Worm (Caenorhabditis elegans) whole organism, mixed stage, embryonic: ENCODE results near the gene C06E4.2.

ENCODE experiments used
- M03D4.4 ChIP-seq: sonication (generic microtip); optimal IDR thresholded peaks from 2 replicates; lab custom pipeline; 2017; ENCODE audit warnings: mild to moderate bottlenecking, missing genetic modification characterization, missing compliant biosample characterization
- bed-3 ChIP-seq: fragments of 200-800 bp; sonication (Bioruptor generic); optimal IDR thresholded peaks from 3 replicates; lab custom pipeline; 2018; ENCODE audit warnings: mild to moderate bottlenecking, missing genetic modification characterization, moderate library complexity, missing compliant biosample characterization
- blmp-1 ChIP-seq: fragments of 150-350 bp; optimal IDR thresholded peaks from 2 replicates; lab custom pipeline; 2014; ENCODE audit warnings: missing biosample characterization, missing genetic modification characterization
- ceh-39 ChIP-seq: fragments of 150-350 bp; optimal IDR thresholded peaks from 2 replicates; lab custom pipeline; 2014; ENCODE audit warnings: missing biosample characterization, missing genetic modification characterization
- ceh-43 ChIP-seq: fragments of 200-800 bp; sonication (Bioruptor generic); optimal IDR thresholded peaks from 2 replicates; lab custom pipeline; 2018; ENCODE audit warnings: mild to moderate bottlenecking, missing genetic modification characterization, moderate library complexity, missing compliant biosample characterization
- ceh-83 ChIP-seq: fragments of 200-800 bp; sonication (Bioruptor generic); optimal IDR thresholded peaks from 2 replicates; lab custom pipeline; 2018; ENCODE audit warnings: mild to moderate bottlenecking, missing genetic modification characterization, missing compliant biosample characterization
- ces-1 ChIP-seq: fragments of 150-350 bp; optimal IDR thresholded peaks from 2 replicates; lab custom pipeline; 2014; ENCODE audit warnings: missing biosample characterization, missing genetic modification reagents, missing genetic modification characterization
- drap-1 ChIP-seq: fragments of 200-800 bp; sonication (Bioruptor generic); optimal IDR thresholded peaks from 3 replicates; lab custom pipeline; 2018; ENCODE audit warnings: mild to moderate bottlenecking, missing genetic modification characterization, missing compliant biosample characterization
- elt-1 ChIP-seq: sonication (generic microtip); optimal IDR thresholded peaks from 2 replicates; lab custom pipeline; 2017; ENCODE audit warnings: missing genetic modification characterization, mild to moderate bottlenecking, missing compliant biosample characterization, antibody characterized with exemption, moderate library complexity, borderline replicate concordance; ENCODE audit not compliant: insufficient read depth
- elt-3 ChIP-seq: fragments of 150-350 bp; optimal IDR thresholded peaks from 2 replicates; lab custom pipeline; 2014; ENCODE audit warnings: missing biosample characterization, missing genetic modification characterization
- flh-1 ChIP-seq: fragments of 200-800 bp; sonication (Bioruptor generic); optimal IDR thresholded peaks from 2 replicates; lab custom pipeline; 2018; ENCODE audit warnings: mild to moderate bottlenecking, missing genetic modification characterization, moderate library complexity, missing compliant biosample characterization
- ham-2 ChIP-seq: fragments of 200-800 bp; sonication (Bioruptor generic); optimal IDR thresholded peaks from 2 replicates; lab custom pipeline; 2018; ENCODE audit warnings: mild to moderate bottlenecking, missing genetic modification characterization, missing compliant biosample characterization
- hlh-1 ChIP-seq: fragments of 150-350 bp; optimal IDR thresholded peaks from 2 replicates; lab custom pipeline; 2014; ENCODE audit warnings: missing biosample characterization, missing genetic modification reagents, missing genetic modification characterization
- lin-13 ChIP-seq: fragments of 150-350 bp; optimal IDR thresholded peaks from 2 replicates; lab custom pipeline; 2014; ENCODE audit warnings: missing biosample characterization, missing genetic modification characterization
- lin-32 ChIP-seq: fragments of 200-800 bp; sonication (Bioruptor generic); optimal IDR thresholded peaks from 2 replicates; lab custom pipeline; 2018; ENCODE audit warnings: mild to moderate bottlenecking, missing genetic modification characterization, missing compliant biosample characterization
- lsy-2 ChIP-seq: fragments of 150-350 bp; optimal IDR thresholded peaks from 2 replicates; lab custom pipeline; 2014; ENCODE audit warnings: missing biosample characterization, missing genetic modification characterization
- mab-5 ChIP-seq: fragments of 150-350 bp; optimal IDR thresholded peaks from 2 replicates; lab custom pipeline; 2014; ENCODE audit warnings: missing biosample characterization, missing genetic modification characterization
- mep-1 ChIP-seq: fragments of 150-350 bp; optimal IDR thresholded peaks from 2 replicates; lab custom pipeline; 2017; ENCODE audit warnings: missing biosample characterization, missing genetic modification reagents, missing genetic modification characterization, inconsistent platforms
- mls-2 ChIP-seq: sonication (generic microtip); optimal IDR thresholded peaks from 2 replicates; lab custom pipeline; 2016; ENCODE audit warnings: mild to moderate bottlenecking, missing genetic modification characterization, moderate library complexity, missing compliant biosample characterization
- nhr-237 ChIP-seq: fragments of 150-350 bp; optimal IDR thresholded peaks from 2 replicates; lab custom pipeline; 2014; ENCODE audit warnings: missing biosample characterization, missing genetic modification characterization
- nhr-76 ChIP-seq: sonication (generic microtip); optimal IDR thresholded peaks from 2 replicates; lab custom pipeline; 2017; ENCODE audit warnings: missing biosample characterization, missing genetic modification characterization
- pha-4 ChIP-seq: fragments of 150-350 bp; optimal IDR thresholded peaks from 2 replicates; lab custom pipeline; 2018; ENCODE audit warnings: missing biosample characterization, missing genetic modification reagents, missing genetic modification characterization
- sem-2 ChIP-seq: fragments of 200-800 bp; sonication (Bioruptor generic); optimal IDR thresholded peaks from 2 replicates; lab custom pipeline; 2018; ENCODE audit warnings: mild to moderate bottlenecking, missing genetic modification characterization, missing compliant biosample characterization
- snpc-4 ChIP-seq: fragments of 150-350 bp; optimal IDR thresholded peaks from 2 replicates; lab custom pipeline; 2014; ENCODE audit warnings: missing biosample characterization, missing genetic modification characterization
- sptf-1 ChIP-seq: sonication (generic microtip); optimal IDR thresholded peaks from 2 replicates; lab custom pipeline; 2017; ENCODE audit warnings: mild to moderate bottlenecking, missing genetic modification characterization, moderate library complexity, missing compliant biosample characterization
- unc-120 ChIP-seq: sonication (generic microtip); optimal IDR thresholded peaks from 2 replicates; lab custom pipeline; 2017; ENCODE audit warnings: missing genetic modification characterization, missing compliant biosample characterization; ENCODE audit not compliant: poor library complexity, severe bottlenecking
- unc-62 ChIP-seq: fragments of 150-350 bp; optimal IDR thresholded peaks from 2 replicates; lab custom pipeline; 2014; ENCODE audit warnings: missing biosample characterization, missing genetic modification reagents, missing genetic modification characterization
- ztf-11 ChIP-seq: fragments of 150-350 bp; optimal IDR thresholded peaks from 2 replicates; lab custom pipeline; 2014; ENCODE audit warnings: missing biosample characterization, missing genetic modification characterization

C06E4.2 gene

ce11 chrIV:7276661-7277060 lies at the start of gene C06E4.2:
Gene C06E4.2 (plus strand): TSS chrIV:7276961.
- TF ChIP-seq unc-120 (tag; lab: Kevin White, UChicago): no peak
- TF ChIP-seq nhr-237 (tag; lab: Kevin White, UChicago): no peak
- no peak for TF ChIP-seq flh-1 (GFP tag; lab: Kevin White, UChicago)
- TF ChIP-seq ztf-11 (tag; lab: Kevin White, UChicago): no peak
- TF ChIP-seq drap-1 (GFP tag; lab: Kevin White, UChicago): no peak

- TF ChIP-seq unc-120 (tag; lab: Kevin White, UChicago): no peak
- no peak for TF ChIP-seq ceh-43 (GFP tag; lab: Kevin White, UChicago)
Measured at ce11 chrIV:7227072-7227471, 49.7 kb upstream of the C06E4.2 start, which contains the start of gene R13A1.10. Gene R13A1.10 (minus strand): TSS chrIV:7227172.

ce11 chrIV:7228208-7228607 lies 48.6 kb upstream of the C06E4.2 start, which contains the start of gene D2024.5:
Gene D2024.5 (minus strand): TSS chrIV:7228308.
- TF ChIP-seq ceh-83 (no peak), unc-120 (tag; lab: Kevin White, UChicago) (no peak), ham-2 (GFP tag; lab: Kevin White, UChicago) (no peak), elt-1 (tag; lab: Kevin White, UChicago) (no peak), ceh-43 (GFP tag; lab: Kevin White, UChicago) (no peak), lin-13 (tag; lab: Kevin White, UChicago) (no peak), ceh-39 (tag; lab: Kevin White, UChicago) (no peak), M03D4.4 (tag; lab: Kevin White, UChicago) (no peak), sptf-1 (no peak), lin-32 (GFP tag; lab: Kevin White, UChicago) (no peak), ztf-11 (tag; lab: Kevin White, UChicago) (no peak), bed-3 (GFP tag; lab: Kevin White, UChicago) (no peak), snpc-4 (tag; lab: Kevin White, UChicago) (no peak)

ce11 chrIV:7230198-7230597 lies 46.6 kb upstream of the C06E4.2 start, which contains the start of gene cap-1:
Gene cap-1 (minus strand): TSS chrIV:7230223.
- TF ChIP-seq lin-13 (tag; lab: Kevin White, UChicago) (peak; percentile 54), sptf-1 (peak; percentile 13), lsy-2 (tag; lab: Kevin White, UChicago) (peak; percentile 60), mep-1 (tag; lab: Kevin White, UChicago) (peak; percentile 78), mab-5 (tag; lab: Kevin White, UChicago) (no peak), mls-2 (tag; lab: Kevin White, UChicago) (peak; percentile 11), hlh-1 (tag; lab: Kevin White, UChicago) (peak; percentile 47), unc-62 (GFP tag; lab: Kevin White, UChicago) (no peak), ceh-39 (tag; lab: Kevin White, UChicago) (peak; percentile 65), nhr-237 (tag; lab: Kevin White, UChicago) (peak; percentile 38), ces-1 (GFP tag; lab: Kevin White, UChicago) (peak; percentile 70), nhr-76 (tag; lab: Kevin White, UChicago) (no peak), pha-4 (tag; lab: Kevin White, UChicago) (peak; percentile 36), elt-3 (tag; lab: Kevin White, UChicago) (no peak)

ce11 chrIV:7230935-7231334 lies 45.8 kb upstream of the C06E4.2 start, which contains the start of gene D2024.4:
Gene D2024.4 (plus strand): TSS chrIV:7231235.
- TF ChIP-seq unc-62 (GFP tag; lab: Kevin White, UChicago) (no peak), flh-1 (GFP tag; lab: Kevin White, UChicago) (no peak), ceh-43 (GFP tag; lab: Kevin White, UChicago) (no peak), sem-2 (no peak), nhr-237 (tag; lab: Kevin White, UChicago) (no peak), M03D4.4 (tag; lab: Kevin White, UChicago) (no peak)
- TF ChIP-seq, all 35 proteins: peak for 0

ce11 chrIV:7233566-7234014 lies 43.2 kb upstream of the C06E4.2 start:
- no peak for TF ChIP-seq ceh-83
- TF ChIP-seq unc-62 (GFP tag; lab: Kevin White, UChicago): peak; percentile 41
- TF ChIP-seq blmp-1 (tag; lab: Kevin White, UChicago): peak; percentile 27
